Worm (Caenorhabditis elegans) whole organism, L2 larva: ENCODE data around the gene C34C12.12.

ENCODE experiments used
- F13H6.1 ChIP-seq: sonication (generic microtip); optimal IDR thresholded peaks from 2 replicates; lab custom pipeline; 2016; ENCODE audit warnings: missing genetic modification characterization, missing compliant biosample characterization
- ZK546.5 ChIP-seq: sonication (generic microtip); optimal IDR thresholded peaks from 2 replicates; lab custom pipeline; 2017; ENCODE audit warnings: missing biosample characterization, missing genetic modification characterization
- ama-1 ChIP-seq: fragments of 150-350 bp; optimal IDR thresholded peaks from 2 replicates; lab custom pipeline; 2018; ENCODE audit warnings: inconsistent platforms
- ceh-16 ChIP-seq: fragments of 150-350 bp; optimal IDR thresholded peaks from 2 replicates; lab custom pipeline; 2014; ENCODE audit warnings: missing biosample characterization, missing genetic modification characterization
- elt-1 ChIP-seq: fragments of 150-350 bp; optimal IDR thresholded peaks from 2 replicates; lab custom pipeline; 2014; ENCODE audit warnings: missing biosample characterization, missing genetic modification characterization
- elt-3 ChIP-seq: sonication (generic microtip); optimal IDR thresholded peaks from 2 replicates; lab custom pipeline; 2017; ENCODE audit warnings: missing biosample characterization, missing genetic modification characterization
- mab-5 ChIP-seq: fragments of 150-350 bp; optimal IDR thresholded peaks from 2 replicates; lab custom pipeline; 2014; ENCODE audit warnings: missing biosample characterization, missing genetic modification characterization
- mdl-1 ChIP-seq, 2 experiments: fragments of 150-350 bp in 1 of 2; sonication (generic microtip) in 1 of 2; optimal IDR thresholded peaks; 2 replicates each; lab custom pipeline; 2017; ENCODE audit warnings: missing biosample characterization in 2 of 2, missing genetic modification characterization in 2 of 2
- nhr-6 ChIP-seq: fragments of 150-350 bp; optimal IDR thresholded peaks from 2 replicates; lab custom pipeline; 2014; ENCODE audit warnings: missing biosample characterization, missing genetic modification characterization
- nhr-77 ChIP-seq: fragments of 150-350 bp; optimal IDR thresholded peaks from 2 replicates; lab custom pipeline; 2014; ENCODE audit warnings: missing biosample characterization, missing genetic modification characterization
- snpc-4 ChIP-seq: fragments of 150-350 bp; optimal IDR thresholded peaks from 2 replicates; lab custom pipeline; 2014; ENCODE audit warnings: missing biosample characterization, missing genetic modification characterization
- unc-39 ChIP-seq: fragments of 150-350 bp; optimal IDR thresholded peaks from 2 replicates; lab custom pipeline; 2014; ENCODE audit warnings: missing biosample characterization, missing genetic modification characterization
- ztf-1 ChIP-seq: fragments of 200-800 bp; sonication (Bioruptor generic); conservative IDR thresholded peaks from 2 replicates; pipeline ENCODE4 v1.3.6; 2022; ENCODE audit warnings: missing genetic modification characterization, missing compliant biosample characterization

ce11 chrIII:3461403-3461802, 8.4 kb downstream of the C34C12.12 start, which contains the start of gene pph-6:
- no peak for TF ChIP-seq elt-1
- no peak for TF ChIP-seq mdl-1 (tag; optimal IDR thresholded peaks at IDR 0.05; lab: Kevin White, UChicago)
- TF ChIP-seq unc-39 = no peak
- TF ChIP-seq elt-3 (tag; lab: Kevin White, UChicago) = no peak
- TF ChIP-seq mab-5 (tag; lab: Kevin White, UChicago) = no peak
- TF ChIP-seq F13H6.1 (tag; lab: Kevin White, UChicago) = no peak
- TF ChIP-seq ztf-1 (GFP tag; lab: Robert Waterston, UW) = no peak
- TF ChIP-seq ZK546.5 (tag; lab: Kevin White, UChicago) = no peak
- no peak for TF ChIP-seq ama-1 (lab: Kevin White, UChicago)
- TF ChIP-seq nhr-77 (tag; lab: Kevin White, UChicago) = no peak
- TF ChIP-seq snpc-4 (tag; lab: Kevin White, UChicago) = no peak
- no peak for TF ChIP-seq nhr-6 (tag; lab: Kevin White, UChicago)
- TF ChIP-seq ceh-16 (tag; lab: Kevin White, UChicago) = no peak
